Worm (Caenorhabditis elegans) whole organism, L1 larva: Measurements from ENCODE around the gene mvb-12.

Experiments
- C04F5.9 ChIP-seq: sonication (generic microtip); optimal IDR thresholded peaks from 2 replicates; lab custom pipeline; 2016; ENCODE audit warnings: missing genetic modification characterization, missing compliant biosample characterization
- C34B4.2 ChIP-seq: sonication (generic microtip); optimal IDR thresholded peaks from 2 replicates; lab custom pipeline; 2017; ENCODE audit warnings: mild to moderate bottlenecking, missing genetic modification characterization, missing compliant biosample characterization
- F16B12.6 ChIP-seq: fragments of 150-350 bp; optimal IDR thresholded peaks from 2 replicates; lab custom pipeline; 2014; ENCODE audit warnings: missing biosample characterization, missing genetic modification characterization
- Y116A8C.19 ChIP-seq: sonication (generic microtip); optimal IDR thresholded peaks from 2 replicates; lab custom pipeline; 2016; ENCODE audit warnings: missing compliant biosample characterization, missing genetic modification characterization, borderline replicate concordance
- aha-1 ChIP-seq: fragments of 150-350 bp; optimal IDR thresholded peaks from 2 replicates; lab custom pipeline; 2014; ENCODE audit warnings: missing biosample characterization, missing genetic modification characterization
- ama-1 ChIP-seq: fragments of 150-350 bp; optimal IDR thresholded peaks from 2 replicates; lab custom pipeline; 2014
- blmp-1 ChIP-seq: fragments of 150-350 bp; optimal IDR thresholded peaks from 2 replicates; lab custom pipeline; 2014; ENCODE audit warnings: missing biosample characterization, missing genetic modification characterization
- ceh-63 ChIP-seq: fragments of 200-800 bp; sonication (Bioruptor generic); optimal IDR thresholded peaks from 2 replicates; lab custom pipeline; 2018; ENCODE audit warnings: mild to moderate bottlenecking, missing genetic modification characterization, missing compliant biosample characterization
- ceh-8 ChIP-seq: fragments of 200-800 bp; sonication (Bioruptor generic); optimal IDR thresholded peaks from 2 replicates; lab custom pipeline; 2018; ENCODE audit warnings: mild to moderate bottlenecking, missing genetic modification characterization, moderate library complexity, missing compliant biosample characterization
- ceh-82 ChIP-seq, 3 experiments: fragments of 150-350 bp in 1 of 3; sonication (generic microtip) in 2 of 3; optimal IDR thresholded peaks; 2 replicates each; lab custom pipeline; 2014 to 2017; ENCODE audit warnings: missing biosample characterization in 3 of 3, missing genetic modification characterization in 3 of 3
- ceh-88 ChIP-seq: fragments of 200-800 bp; sonication (Bioruptor generic); IDR thresholded peaks from 2 replicates; pipeline ENCODE4 v1.3.6; 2022; ENCODE audit warnings: missing genetic modification characterization, missing compliant biosample characterization
- ceh-90 ChIP-seq: sonication (generic microtip); optimal IDR thresholded peaks from 2 replicates; lab custom pipeline; 2016; ENCODE audit warnings: missing genetic modification characterization, missing compliant biosample characterization
- dpl-1 ChIP-seq, 3 experiments: fragments of 150-350 bp in 2 of 3; sonication (generic microtip) in 1 of 3; optimal IDR thresholded peaks; 2 replicates each; lab custom pipeline; 2014 to 2017; ENCODE audit warnings: missing biosample characterization in 3 of 3, missing genetic modification characterization in 3 of 3, missing genetic modification reagents in 3 of 3
- dsc-1 ChIP-seq: sonication (generic microtip); optimal IDR thresholded peaks from 2 replicates; lab custom pipeline; 2016; ENCODE audit warnings: mild to moderate bottlenecking, missing genetic modification characterization, missing compliant biosample characterization
- efl-1 ChIP-seq, 4 experiments: fragments of 150-350 bp; optimal IDR thresholded peaks in 3 of 4; peaks in 1 of 4; 1 replicate in 1 of 4; 2 replicates in 3 of 4; lab custom pipeline; 2014; ENCODE audit warnings: missing biosample characterization in 2 of 4, missing genetic modification characterization in 2 of 4, missing genetic modification reagents in 2 of 4
- efl-3 ChIP-seq: fragments of 200-800 bp; sonication (Bioruptor generic); optimal IDR thresholded peaks from 2 replicates; lab custom pipeline; 2018; ENCODE audit warnings: mild to moderate bottlenecking, missing genetic modification characterization, missing compliant biosample characterization
- egl-27 ChIP-seq, 2 experiments: fragments of 150-350 bp in 1 of 2; sonication (generic microtip); optimal IDR thresholded peaks; 3 replicates each; lab custom pipeline; 2017 to 2018; ENCODE audit warnings: missing biosample characterization in 2 of 2, missing genetic modification characterization in 2 of 2, missing genetic modification reagents in 2 of 2
- elt-2 ChIP-seq: sonication (generic microtip); optimal IDR thresholded peaks from 2 replicates; lab custom pipeline; 2016; ENCODE audit warnings: missing genetic modification characterization, mild to moderate bottlenecking, inconsistent platforms, missing compliant biosample characterization, missing genetic modification reagents
- ets-5 ChIP-seq: fragments of 200-800 bp; sonication (Bioruptor generic); IDR thresholded peaks from 2 replicates; pipeline ENCODE4 v1.3.6; 2022; ENCODE audit warnings: missing genetic modification characterization, missing compliant biosample characterization
- fkh-4 ChIP-seq: sonication (generic microtip); optimal IDR thresholded peaks from 2 replicates; lab custom pipeline; 2016; ENCODE audit warnings: missing compliant biosample characterization, missing genetic modification characterization, borderline replicate concordance
- grh-1 ChIP-seq: fragments of 200-800 bp; sonication (Bioruptor generic); IDR thresholded peaks from 2 replicates; pipeline ENCODE4 v1.3.6; 2022; ENCODE audit warnings: missing genetic modification reagents, missing genetic modification characterization, missing compliant biosample characterization
- hlh-17 ChIP-seq: fragments of 200-800 bp; sonication (Bioruptor generic); optimal IDR thresholded peaks from 2 replicates; lab custom pipeline; 2018; ENCODE audit warnings: missing genetic modification characterization, mild to moderate bottlenecking, missing compliant biosample characterization, moderate library complexity, borderline replicate concordance
- hlh-4 ChIP-seq: sonication (generic microtip); optimal IDR thresholded peaks from 2 replicates; lab custom pipeline; 2016; ENCODE audit warnings: mild to moderate bottlenecking, missing genetic modification characterization, missing compliant biosample characterization
- isw-1 ChIP-seq: fragments of 200-800 bp; sonication (Bioruptor generic); IDR thresholded peaks from 2 replicates; pipeline ENCODE4 v1.3.6; 2022; ENCODE audit warnings: missing genetic modification characterization, missing compliant biosample characterization
- jun-1 ChIP-seq: fragments of 150-350 bp; optimal IDR thresholded peaks from 2 replicates; lab custom pipeline; 2014; ENCODE audit warnings: missing biosample characterization, missing genetic modification reagents, missing genetic modification characterization
- lin-13 ChIP-seq: fragments of 150-350 bp; optimal IDR thresholded peaks from 2 replicates; lab custom pipeline; 2014; ENCODE audit warnings: missing biosample characterization, missing genetic modification reagents, missing genetic modification characterization
- lin-14 ChIP-seq: fragments of 200-800 bp; sonication (Bioruptor generic); optimal IDR thresholded peaks from 2 replicates; lab custom pipeline; 2018; ENCODE audit warnings: mild to moderate bottlenecking, missing genetic modification characterization, moderate library complexity, missing compliant biosample characterization
- lin-15B ChIP-seq: fragments of 150-350 bp; sonication (generic microtip); optimal IDR thresholded peaks from 3 replicates; lab custom pipeline; 2014; ENCODE audit warnings: missing biosample characterization, missing genetic modification characterization
- lin-35 ChIP-seq, 2 experiments: fragments of 150-350 bp; optimal IDR thresholded peaks; 2 replicates each; lab custom pipeline; 2014; ENCODE audit warnings: missing biosample characterization in 2 of 2, missing genetic modification characterization in 2 of 2, missing genetic modification reagents in 2 of 2
- lir-3 ChIP-seq: sonication (generic microtip); optimal IDR thresholded peaks from 2 replicates; lab custom pipeline; 2016; ENCODE audit warnings: mild to moderate bottlenecking, missing genetic modification characterization, moderate library complexity, missing compliant biosample characterization; ENCODE audit not compliant: poor library complexity
- mef-2 ChIP-seq: fragments of 150-350 bp; optimal IDR thresholded peaks from 2 replicates; lab custom pipeline; 2014; ENCODE audit warnings: missing biosample characterization, missing genetic modification characterization
- mep-1 ChIP-seq: fragments of 150-350 bp; optimal IDR thresholded peaks from 2 replicates; lab custom pipeline; 2014; ENCODE audit warnings: missing biosample characterization, missing genetic modification characterization
- nhr-237 ChIP-seq: fragments of 150-350 bp; optimal IDR thresholded peaks from 2 replicates; lab custom pipeline; 2014; ENCODE audit warnings: missing biosample characterization, missing genetic modification characterization
- nhr-28 ChIP-seq: fragments of 150-350 bp; optimal IDR thresholded peaks from 2 replicates; lab custom pipeline; 2014; ENCODE audit warnings: missing biosample characterization, missing genetic modification characterization
- nhr-71 ChIP-seq: sonication (generic microtip); optimal IDR thresholded peaks from 2 replicates; lab custom pipeline; 2016; ENCODE audit warnings: mild to moderate bottlenecking, missing genetic modification characterization, moderate library complexity, missing compliant biosample characterization
- nhr-76 ChIP-seq: sonication (generic microtip); optimal IDR thresholded peaks from 2 replicates; lab custom pipeline; 2017; ENCODE audit warnings: missing biosample characterization, missing genetic modification characterization
- nhr-84 ChIP-seq: sonication (generic microtip); optimal IDR thresholded peaks from 2 replicates; lab custom pipeline; 2017; ENCODE audit warnings: missing biosample characterization, missing genetic modification characterization
- pag-3 ChIP-seq: sonication (generic microtip); optimal IDR thresholded peaks from 2 replicates; lab custom pipeline; 2017; ENCODE audit warnings: missing genetic modification characterization, mild to moderate bottlenecking, missing compliant biosample characterization, antibody characterized with exemption, borderline replicate concordance; ENCODE audit not compliant: insufficient read depth
- pqm-1 ChIP-seq: sonication (generic microtip); optimal IDR thresholded peaks from 3 replicates; lab custom pipeline; 2017; ENCODE audit warnings: missing biosample characterization, missing genetic modification characterization
- rnt-1 ChIP-seq: sonication (generic microtip); optimal IDR thresholded peaks from 2 replicates; lab custom pipeline; 2016; ENCODE audit warnings: mild to moderate bottlenecking, missing genetic modification characterization, moderate library complexity, missing compliant biosample characterization
- snu-23 ChIP-seq: sonication (generic microtip); optimal IDR thresholded peaks from 2 replicates; lab custom pipeline; 2016; ENCODE audit warnings: missing genetic modification characterization, missing compliant biosample characterization
- sox-4 ChIP-seq: sonication (generic microtip); optimal IDR thresholded peaks from 2 replicates; lab custom pipeline; 2016; ENCODE audit warnings: missing genetic modification characterization, missing compliant biosample characterization
- sptf-1 ChIP-seq: fragments of 150-350 bp; optimal IDR thresholded peaks from 2 replicates; lab custom pipeline; 2014; ENCODE audit warnings: missing biosample characterization, missing genetic modification characterization
- sup-37 ChIP-seq: fragments of 200-800 bp; sonication (Bioruptor generic); optimal IDR thresholded peaks from 2 replicates; lab custom pipeline; 2018; ENCODE audit warnings: mild to moderate bottlenecking, missing genetic modification characterization, missing compliant biosample characterization
- swsn-7 ChIP-seq: sonication (generic microtip); optimal IDR thresholded peaks from 2 replicates; lab custom pipeline; 2016; ENCODE audit warnings: missing genetic modification characterization, missing compliant biosample characterization
- unc-62 ChIP-seq: fragments of 150-350 bp; optimal IDR thresholded peaks from 2 replicates; lab custom pipeline; 2014; ENCODE audit warnings: missing biosample characterization, missing genetic modification reagents, missing genetic modification characterization
- vab-15 ChIP-seq: sonication (generic microtip); optimal IDR thresholded peaks from 2 replicates; lab custom pipeline; 2017; ENCODE audit warnings: missing genotype, mild to moderate bottlenecking, missing genetic modification characterization, missing compliant biosample characterization
- xbp-1 ChIP-seq: sonication (generic microtip); optimal IDR thresholded peaks from 2 replicates; lab custom pipeline; 2016; ENCODE audit warnings: missing genetic modification characterization, missing compliant biosample characterization
- ztf-11 ChIP-seq, 2 experiments: sonication (generic microtip); optimal IDR thresholded peaks; 2 replicates each; lab custom pipeline; 2016 to 2017; ENCODE audit warnings: missing genetic modification characterization in 2 of 2, missing biosample characterization in 1 of 2, missing compliant biosample characterization in 1 of 2

mvb-12 gene

DNA sequence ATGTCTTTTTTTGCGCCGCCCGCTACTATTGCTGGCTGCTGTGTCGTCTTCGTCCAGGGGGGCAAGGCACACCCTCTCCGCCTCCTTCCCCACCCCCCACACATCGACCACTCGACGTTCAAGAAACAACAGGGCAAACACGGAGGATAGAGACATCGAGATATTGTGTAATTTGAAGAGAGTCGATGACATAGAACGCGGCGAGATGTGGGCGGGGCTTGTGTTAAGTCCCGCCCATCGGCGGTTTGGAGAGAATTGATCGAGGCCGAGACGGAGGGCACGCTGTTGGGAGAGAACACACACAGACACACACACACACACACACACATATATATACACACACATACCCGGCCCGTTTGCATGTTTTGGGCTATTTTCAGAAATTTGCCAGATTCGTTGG lies 15.3 kb downstream of the mvb-12 start (continued):
- TF ChIP-seq vab-15 (tag; lab: Kevin White, UChicago) (no peak), nhr-237 (tag; lab: Kevin White, UChicago) (no peak), efl-1 (optimal IDR thresholded peaks at IDR 0.05; lab: Kevin White, UChicago) (peak; percentile 62 to 67), efl-1 (GFP tag; optimal IDR thresholded peaks at IDR 0.05 in 1 of 2; lab: Kevin White, UChicago) (peak; percentile 38 to 93), F16B12.6 (tag; lab: Kevin White, UChicago) (peak; percentile 39), blmp-1 (tag; lab: Kevin White, UChicago) (peak; percentile 6), sptf-1 (tag; lab: Kevin White, UChicago) (no peak), snu-23 (GFP tag; lab: Kevin White, UChicago) (peak; percentile 86), lin-15B (tag; lab: Kevin White, UChicago) (peak; percentile 15), lin-14 (GFP tag; lab: Kevin White, UChicago) (peak; percentile 96), nhr-71 (tag; lab: Kevin White, UChicago) (peak; percentile 85), nhr-84 (tag; lab: Kevin White, UChicago) (no peak), Y116A8C.19 (tag; lab: Kevin White, UChicago) (no peak), dsc-1 (tag; lab: Kevin White, UChicago) (peak; percentile 54), mep-1 (tag; lab: Kevin White, UChicago) (peak; percentile 65), hlh-4 (tag; lab: Kevin White, UChicago) (no peak), ceh-88 (no peak), C34B4.2 (tag; lab: Kevin White, UChicago) (no peak), ama-1 (lab: Kevin White, UChicago) (no peak), mef-2 (tag; lab: Kevin White, UChicago) (peak; percentile 26), lin-13 (GFP tag; lab: Kevin White, UChicago) (peak; percentile 32), isw-1 (GFP tag; lab: Robert Waterston, UW) (peak; percentile 43), sox-4 (no peak), aha-1 (tag; lab: Kevin White, UChicago) (no peak), unc-62 (GFP tag; lab: Kevin White, UChicago) (no peak), elt-2 (tag; lab: Kevin White, UChicago) (peak; percentile 30), efl-3 (GFP tag; lab: Kevin White, UChicago) (no peak), rnt-1 (tag; lab: Kevin White, UChicago) (peak; percentile 67), xbp-1 (tag; lab: Kevin White, UChicago) (peak; percentile 63), ets-5 (GFP tag; lab: Robert Waterston, UW) (no peak), ceh-63 (GFP tag; lab: Kevin White, UChicago) (no peak), ceh-82 (tag; optimal IDR thresholded peaks at IDR 0.05; lab: Kevin White, UChicago) (peak in 2 of 3 experiments; percentile 71 to 80), nhr-76 (no peak), ztf-11 (tag; optimal IDR thresholded peaks at IDR 0.05; lab: Kevin White, UChicago) (peak in 1 of 2 experiments; percentile 70), hlh-17 (GFP tag; lab: Kevin White, UChicago) (no peak), fkh-4 (tag; lab: Kevin White, UChicago) (no peak), C04F5.9 (peak; percentile 1), grh-1 (GFP tag; lab: Robert Waterston, UW) (peak; percentile 40), pqm-1 (tag; lab: Kevin White, UChicago) (no peak), swsn-7 (tag; lab: Kevin White, UChicago) (peak; percentile 79), lir-3 (tag; lab: Kevin White, UChicago) (no peak), egl-27 (tag; optimal IDR thresholded peaks at IDR 0.05; lab: Kevin White, UChicago) (peak in 1 of 2 experiments; percentile 18), nhr-28 (tag; lab: Kevin White, UChicago) (no peak), ceh-8 (GFP tag; lab: Kevin White, UChicago) (peak; percentile 51), dpl-1 (GFP tag; optimal IDR thresholded peaks at IDR 0.05; lab: Kevin White, UChicago) (peak; percentile 39 to 54 (median 52)), ceh-90 (tag; lab: Kevin White, UChicago) (no peak), lin-35 (GFP tag; optimal IDR thresholded peaks at IDR 0.05; lab: Kevin White, UChicago) (peak; percentile 69 to 74), jun-1 (tag; lab: Kevin White, UChicago) (peak; percentile 19), sup-37 (GFP tag; lab: Kevin White, UChicago) (no peak), pag-3 (tag; lab: Kevin White, UChicago) (no peak)
